Fruit fly (Drosophila melanogaster) whole organism, pupa: ENCODE data around the gene Wdfy2.

Experiments
- CG13204 ChIP-seq: fragments of 200-800 bp; sonication (Bioruptor generic); optimal IDR thresholded peaks from 2 replicates; lab custom pipeline; 2018; ENCODE audit warnings: missing biosample characterization, mild to moderate bottlenecking, missing genetic modification characterization, moderate library complexity
- CG14655 ChIP-seq: fragments of 200-800 bp; sonication (Bioruptor generic); optimal IDR thresholded peaks from 3 replicates; lab custom pipeline; 2017; ENCODE audit warnings: mild to moderate bottlenecking, missing biosample characterization, missing genetic modification reagents, missing genetic modification characterization
- CG15710 ChIP-seq: fragments of 200-800 bp; sonication (Bioruptor generic); optimal IDR thresholded peaks from 2 replicates; lab custom pipeline; 2018; ENCODE audit warnings: missing biosample characterization, mild to moderate bottlenecking, missing genetic modification characterization, moderate library complexity
- Ets98B ChIP-seq: fragments of 200-800 bp; sonication (Bioruptor generic); IDR thresholded peaks from 2 replicates; pipeline ENCODE4 v1.3.6; 2022; ENCODE audit warnings: missing biosample characterization, missing genetic modification characterization
- Pif1B ChIP-seq: fragments of 200-800 bp; sonication (Bioruptor generic); optimal IDR thresholded peaks from 3 replicates; lab custom pipeline; 2016; ENCODE audit warnings: missing biosample characterization, missing genetic modification characterization
- Snoo ChIP-seq: fragments of 200-800 bp; sonication (Bioruptor generic); optimal IDR thresholded peaks from 3 replicates; lab custom pipeline; 2017; ENCODE audit warnings: missing biosample characterization, mild to moderate bottlenecking, missing genetic modification characterization, inconsistent platforms
- fd96Ca ChIP-seq: fragments of 200-800 bp; sonication (Bioruptor generic); IDR thresholded peaks from 3 replicates; pipeline ENCODE4 v1.3.6; 2022; ENCODE audit warnings: missing biosample characterization, missing genetic modification characterization
- gl ChIP-seq: fragments of 200-800 bp; sonication (Bioruptor generic); optimal IDR thresholded peaks from 2 replicates; lab custom pipeline; 2018; ENCODE audit warnings: missing biosample characterization, mild to moderate bottlenecking, missing genetic modification characterization

DNA sequence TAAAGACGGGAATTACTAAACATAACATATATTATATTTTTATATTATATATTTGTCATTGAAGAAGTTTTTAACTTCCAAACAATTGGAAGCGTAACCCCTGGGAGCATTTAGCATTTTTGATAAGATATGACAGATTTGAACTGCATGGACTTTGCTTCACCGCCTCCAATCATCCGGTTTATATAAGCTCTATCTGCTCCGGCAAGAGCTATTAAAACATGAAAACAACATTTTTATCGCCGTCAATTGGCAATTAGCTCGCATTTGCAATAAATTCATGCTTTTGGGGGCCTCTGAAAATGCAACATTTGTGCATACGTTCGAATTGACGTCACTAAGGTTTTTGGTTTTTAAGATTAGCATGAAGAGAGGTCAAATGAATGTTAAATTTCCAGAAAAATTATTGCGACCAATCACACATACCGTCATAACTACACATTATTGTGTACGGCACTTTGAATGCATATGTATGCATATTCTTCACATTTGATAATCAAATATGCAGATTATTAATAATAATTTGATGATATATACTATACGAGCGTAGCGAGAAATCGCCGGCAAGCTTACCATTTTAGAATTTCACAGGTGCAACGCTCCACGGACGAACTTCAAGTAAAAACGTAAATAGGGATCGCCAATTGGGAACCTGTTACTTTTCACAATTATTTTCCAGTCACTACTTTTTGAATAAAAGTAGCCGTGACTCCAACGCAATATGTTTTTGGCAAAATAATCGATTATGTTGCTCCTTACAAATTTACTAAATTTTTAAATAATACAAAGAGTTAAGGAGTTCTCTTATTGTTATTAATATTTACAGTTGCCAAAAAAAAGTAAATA is 27.2 kb upstream of the Wdfy2 start, which contains the start of gene Mdh1:
- TF ChIP-seq CG15710 (tag; lab: Kevin White, UChicago) = no peak
- TF ChIP-seq Snoo (tag; lab: Kevin White, UChicago) = no peak
- no peak for TF ChIP-seq CG14655
- TF ChIP-seq fd96Ca (GFP tag; lab: Robert Waterston, UW) = no peak
- TF ChIP-seq gl (tag; lab: Kevin White, UChicago) = no peak
- TF ChIP-seq CG13204 = no peak
- TF ChIP-seq Pif1B (GFP tag; lab: Kevin White, UChicago) = no peak
- no peak for TF ChIP-seq Ets98B (GFP tag; lab: Robert Waterston, UW)
